Worm (Caenorhabditis elegans) whole organism, L4 larva: Measurements from ENCODE around the gene nspc-1.

ENCODE experiments used
- ces-1 ChIP-seq: fragments of 150-350 bp; sonication (generic microtip); optimal IDR thresholded peaks from 4 replicates; lab custom pipeline; 2014; ENCODE audit warnings: missing biosample characterization, missing genetic modification reagents, missing genetic modification characterization
- dpl-1 ChIP-seq: fragments of 150-350 bp; optimal IDR thresholded peaks from 2 replicates; lab custom pipeline; 2014; ENCODE audit warnings: missing biosample characterization, missing genetic modification reagents, missing genetic modification characterization
- lir-3 ChIP-seq: sonication (generic microtip); optimal IDR thresholded peaks from 2 replicates; lab custom pipeline; 2016; ENCODE audit warnings: mild to moderate bottlenecking, missing genetic modification characterization, missing compliant biosample characterization
- nhr-11 ChIP-seq: fragments of 150-350 bp; optimal IDR thresholded peaks from 2 replicates; lab custom pipeline; 2014; ENCODE audit warnings: missing biosample characterization, missing genetic modification characterization
- nhr-6 ChIP-seq: fragments of 150-350 bp; optimal IDR thresholded peaks from 2 replicates; lab custom pipeline; 2014; ENCODE audit warnings: missing biosample characterization, missing genetic modification characterization
- zfp-3 ChIP-seq: fragments of 200-800 bp; sonication (Bioruptor generic); conservative IDR thresholded peaks from 2 replicates; pipeline ENCODE4 v1.3.6; 2022; ENCODE audit warnings: missing genetic modification reagents, missing genetic modification characterization, missing compliant biosample characterization

DNA sequence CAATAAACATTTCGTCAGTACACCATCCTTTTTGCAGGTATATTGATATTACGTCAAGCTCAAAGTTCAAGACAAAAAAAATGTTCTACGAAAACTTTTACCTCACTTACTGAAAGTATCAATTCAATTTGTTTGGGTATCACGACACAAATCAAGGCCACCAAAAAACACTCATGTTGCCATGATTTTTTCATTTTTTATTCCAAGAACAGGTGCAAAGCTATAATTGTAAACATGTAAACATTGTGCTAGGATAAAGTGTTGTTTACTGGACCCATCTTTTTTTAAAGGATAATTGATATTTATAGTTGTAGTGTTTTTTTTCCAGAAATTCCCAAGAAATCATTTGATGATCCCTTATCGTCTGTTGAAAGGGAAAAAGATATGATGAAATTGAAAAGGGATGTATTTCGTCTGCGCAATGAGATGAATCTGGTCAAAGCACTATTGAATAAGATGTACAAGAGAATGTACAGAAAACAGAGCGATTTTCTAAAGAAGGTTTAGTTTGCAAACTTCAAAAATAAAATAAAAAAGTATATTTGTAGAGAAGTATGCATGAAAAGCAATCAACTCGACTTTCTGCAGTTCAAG, 48.0 kb upstream of the nspc-1 start:
- peak; percentile 36 for TF ChIP-seq nhr-11 (tag; lab: Kevin White, UChicago)
- TF ChIP-seq zfp-3 (GFP tag; lab: Robert Waterston, UW), result no peak
- no peak for TF ChIP-seq ces-1 (GFP tag; lab: Kevin White, UChicago)
- no peak for TF ChIP-seq nhr-6 (tag; lab: Kevin White, UChicago)
- TF ChIP-seq lir-3 (tag; lab: Kevin White, UChicago), result no peak
- no peak for TF ChIP-seq dpl-1 (GFP tag; lab: Kevin White, UChicago)
